Worm (Caenorhabditis elegans) whole organism, early embryonic: ENCODE measurements around the gene papl-1.

Experiments
- B0310.2 ChIP-seq: sonication (generic microtip); optimal IDR thresholded peaks from 2 replicates; lab custom pipeline; 2016; ENCODE audit warnings: mild to moderate bottlenecking, missing genetic modification characterization, missing compliant biosample characterization
- F13C5.2 ChIP-seq: sonication (generic microtip); optimal IDR thresholded peaks from 2 replicates; lab custom pipeline; 2017; ENCODE audit warnings: mild to moderate bottlenecking, missing genetic modification characterization, inconsistent platforms, missing compliant biosample characterization
- aly-1 ChIP-seq: sonication (generic microtip); optimal IDR thresholded peaks from 2 replicates; lab custom pipeline; 2016; ENCODE audit warnings: missing genetic modification characterization, missing compliant biosample characterization
- ama-1 ChIP-seq: fragments of 150-350 bp; optimal IDR thresholded peaks from 2 replicates; lab custom pipeline; 2014
- ceh-13 ChIP-seq: fragments of 200-800 bp; sonication (Bioruptor generic); optimal IDR thresholded peaks from 2 replicates; lab custom pipeline; 2018; ENCODE audit warnings: mild to moderate bottlenecking, missing genetic modification characterization, missing compliant biosample characterization
- ceh-36 ChIP-seq: sonication (generic microtip); optimal IDR thresholded peaks from 2 replicates; lab custom pipeline; 2016; ENCODE audit warnings: missing genetic modification characterization, inconsistent platforms, missing compliant biosample characterization
- ets-7 ChIP-seq: sonication (generic microtip); optimal IDR thresholded peaks from 2 replicates; lab custom pipeline; 2016; ENCODE audit warnings: missing genotype, missing genetic modification characterization, missing compliant biosample characterization
- flt-1 ChIP-seq: fragments of 200-800 bp; sonication (Bioruptor generic); IDR thresholded peaks from 2 replicates; pipeline ENCODE4 v1.3.6; 2022; ENCODE audit warnings: missing genetic modification characterization, missing compliant biosample characterization
- hmbx-1 ChIP-seq: sonication (generic microtip); optimal IDR thresholded peaks from 2 replicates; lab custom pipeline; 2016; ENCODE audit warnings: mild to moderate bottlenecking, missing genetic modification characterization, missing compliant biosample characterization
- hmg-4 ChIP-seq: fragments of 200-800 bp; sonication (Bioruptor generic); optimal IDR thresholded peaks from 2 replicates; lab custom pipeline; 2018; ENCODE audit warnings: mild to moderate bottlenecking, missing genetic modification characterization, missing compliant biosample characterization
- hnd-1 ChIP-seq: sonication (generic microtip); optimal IDR thresholded peaks from 2 replicates; lab custom pipeline; 2016; ENCODE audit warnings: missing genetic modification characterization, missing compliant biosample characterization
- pes-1 ChIP-seq: fragments of 200-800 bp; sonication (Bioruptor generic); IDR thresholded peaks from 2 replicates; pipeline ENCODE4 v1.3.6; 2022; ENCODE audit warnings: missing genetic modification reagents, missing genetic modification characterization, missing compliant biosample characterization
- scrt-1 ChIP-seq: fragments of 200-800 bp; sonication (Bioruptor generic); IDR thresholded peaks from 2 replicates; pipeline ENCODE4 v1.3.6; 2022; ENCODE audit warnings: missing genetic modification characterization, missing compliant biosample characterization
- sea-1 ChIP-seq: fragments of 200-800 bp; sonication (Bioruptor generic); conservative IDR thresholded peaks from 2 replicates; pipeline ENCODE4 v1.3.6; 2022; ENCODE audit warnings: missing genetic modification characterization, missing compliant biosample characterization
- tbx-11 ChIP-seq: fragments of 200-800 bp; sonication (Bioruptor generic); IDR thresholded peaks from 2 replicates; pipeline ENCODE4 v1.3.6; 2022; ENCODE audit warnings: missing genetic modification characterization, missing compliant biosample characterization
- tbx-37 ChIP-seq: fragments of 200-800 bp; sonication (Bioruptor generic); conservative IDR thresholded peaks from 2 replicates; pipeline ENCODE4 v1.3.6; 2022; ENCODE audit warnings: missing genetic modification reagents, missing genetic modification characterization, missing compliant biosample characterization
- tra-4 ChIP-seq: sonication (generic microtip); optimal IDR thresholded peaks from 2 replicates; lab custom pipeline; 2017; ENCODE audit warnings: missing genetic modification characterization, missing compliant biosample characterization

papl-1 gene

DNA sequence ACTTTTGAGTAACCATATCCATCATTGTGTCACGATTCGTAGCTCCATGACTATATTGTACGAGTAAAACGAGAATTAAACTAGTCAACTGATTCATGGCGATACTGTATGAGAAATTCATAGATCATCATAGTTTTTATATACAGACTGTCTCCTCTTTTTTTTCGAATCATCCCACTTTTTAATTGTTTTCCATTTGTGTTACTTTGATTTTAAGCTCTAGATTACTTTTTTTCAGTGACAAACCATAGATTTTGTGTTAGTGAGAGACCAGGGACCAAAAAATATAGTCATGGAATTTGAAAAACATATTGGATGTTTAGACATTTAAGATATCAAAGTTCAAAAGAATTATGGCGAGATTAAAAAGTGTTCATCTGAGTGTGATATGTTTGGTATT is 47.6 kb downstream of the papl-1 start, which contains the start of gene R11D1.3:
R11D1.3 (minus strand) TSS at position 101 of the 400 bp plus-strand sequence.
- TF ChIP-seq F13C5.2 (no peak), ceh-36 (tag; lab: Kevin White, UChicago) (no peak), B0310.2 (tag; lab: Kevin White, UChicago) (no peak), scrt-1 (GFP tag; lab: Robert Waterston, UW) (no peak), hmg-4 (GFP tag; lab: Kevin White, UChicago) (no peak)

DNA sequence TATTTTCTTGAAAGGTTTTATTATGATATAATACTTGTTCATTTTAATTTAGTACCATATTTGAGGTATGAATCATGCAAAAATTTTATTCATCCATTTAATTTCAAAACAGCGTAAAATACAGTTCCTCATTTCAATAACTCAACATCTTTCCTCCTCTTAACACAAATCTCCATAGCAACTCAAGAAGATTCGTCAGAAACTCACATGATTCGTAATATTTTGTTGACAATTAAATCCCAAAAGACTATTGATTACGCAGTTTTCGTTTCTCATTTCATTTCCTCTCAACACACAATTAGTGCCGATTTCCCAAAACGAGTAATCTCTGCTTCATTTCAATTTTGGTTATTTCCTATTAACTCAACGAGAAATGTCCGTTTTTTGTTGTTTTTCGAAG is 51.3 kb downstream of the papl-1 start, which contains the start of gene R11D1.2:
R11D1.2 (plus strand) TSS at position 301 of the 400 bp plus-strand sequence.
- TF ChIP-seq pes-1 (no peak), aly-1 (tag; lab: Kevin White, UChicago) (no peak), ceh-13 (GFP tag; lab: Kevin White, UChicago) (no peak), hmg-4 (GFP tag; lab: Kevin White, UChicago) (no peak), tra-4 (tag; lab: Kevin White, UChicago) (no peak), tbx-37 (GFP tag; lab: Robert Waterston, UW) (no peak), ets-7 (tag; lab: Kevin White, UChicago) (no peak), tbx-11 (GFP tag; lab: Robert Waterston, UW) (no peak), scrt-1 (GFP tag; lab: Robert Waterston, UW) (no peak), sea-1 (no peak), ama-1 (no peak), B0310.2 (tag; lab: Kevin White, UChicago) (no peak), flt-1 (no peak), ceh-36 (tag; lab: Kevin White, UChicago) (no peak), hmbx-1 (tag; lab: Kevin White, UChicago) (no peak), F13C5.2 (no peak), hnd-1 (tag; lab: Kevin White, UChicago) (no peak)
